Worm (Caenorhabditis elegans): ENCODE results near the gene C06E2.1.

Gene C06E2.1

DNA sequence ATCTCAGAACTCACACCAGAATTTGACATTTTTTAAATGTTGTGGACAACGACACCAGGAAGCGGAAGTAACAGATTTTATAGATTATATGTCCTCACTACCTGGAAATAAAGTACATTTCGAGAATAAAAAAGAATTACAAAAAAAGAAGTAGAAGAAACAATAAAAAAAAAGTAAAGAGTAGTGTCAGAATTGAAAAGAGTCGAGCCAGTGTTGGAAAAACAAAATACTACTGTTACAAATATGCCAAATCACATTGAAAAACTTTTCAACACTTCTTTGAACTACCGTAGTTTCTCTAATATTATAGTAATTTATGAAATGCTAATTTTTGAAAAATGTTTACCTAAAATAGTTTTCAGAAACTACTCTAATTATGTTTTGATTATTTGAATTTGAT is at the start of gene C06E2.1:
C06E2.1 (minus strand) TSS at position 101 of the 400 bp plus-strand sequence.
- no peak for TF ChIP-seq dao-5 (tag; optimal IDR thresholded peaks at IDR 0.05)
- no peak for TF ChIP-seq him-1 (tag; optimal IDR thresholded peaks at IDR 0.05)
- TF ChIP-seq W03F9.2 (tag; optimal IDR thresholded peaks at IDR 0.05) = no peak

ce11 chrX:8921221-8921620 is 46.6 kb upstream of the C06E2.1 start:
- TF ChIP-seq dao-5 (tag; optimal IDR thresholded peaks at IDR 0.05) (no peak), W03F9.2 (tag; optimal IDR thresholded peaks at IDR 0.05) (no peak), him-1 (tag; optimal IDR thresholded peaks at IDR 0.05) (no peak)

- no peak for TF ChIP-seq W03F9.2 (tag; optimal IDR thresholded peaks at IDR 0.05)
- TF ChIP-seq dao-5 (tag; optimal IDR thresholded peaks at IDR 0.05) = no peak
These were observed 44.7 kb upstream of the C06E2.1 start, which contains the start of gene nlp-14 for ce11 chrX:8919323-8919722. Gene nlp-14 (minus strand): TSS chrX:8919423.

- TF ChIP-seq him-1 (tag; optimal IDR thresholded peaks at IDR 0.05) (no peak), W03F9.2 (tag; optimal IDR thresholded peaks at IDR 0.05) (no peak), dao-5 (tag; optimal IDR thresholded peaks at IDR 0.05) (no peak)
These were observed 44.1 kb upstream of the C06E2.1 start for ce11 chrX:8918792-8919191.

- TF ChIP-seq him-1 (tag; optimal IDR thresholded peaks at IDR 0.05) (no peak), W03F9.2 (tag; optimal IDR thresholded peaks at IDR 0.05) (no peak), dao-5 (tag; optimal IDR thresholded peaks at IDR 0.05) (no peak)
These were observed 43.1 kb upstream of the C06E2.1 start for ce11 chrX:8917730-8918129.

- TF ChIP-seq him-1 (tag; optimal IDR thresholded peaks at IDR 0.05) (no peak), W03F9.2 (tag; optimal IDR thresholded peaks at IDR 0.05) (no peak), dao-5 (tag; optimal IDR thresholded peaks at IDR 0.05) (no peak)
These were observed 36.4 kb upstream of the C06E2.1 start, which contains the start of gene cyn-8 for ce11 chrX:8911077-8911476. Gene cyn-8 (plus strand): TSS chrX:8911293.

DNA sequence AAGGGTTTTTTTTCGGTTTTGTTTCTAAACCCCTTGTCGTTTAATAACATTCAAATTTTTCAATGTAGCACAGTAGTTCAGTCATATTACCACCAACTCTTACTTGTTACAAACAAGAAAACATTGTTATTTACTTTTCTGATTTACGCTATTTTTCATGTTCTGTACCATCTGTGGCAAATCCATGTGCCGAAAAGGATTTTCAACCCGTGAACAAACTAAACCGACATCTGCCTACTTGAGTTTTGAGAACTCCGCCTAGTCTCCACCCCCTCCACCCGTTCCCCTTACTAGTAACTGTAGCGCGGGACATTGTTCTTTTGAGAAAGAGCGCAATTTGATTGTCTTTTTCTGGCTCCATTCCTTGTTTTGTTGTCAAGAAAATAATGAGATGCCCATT is 30.4 kb upstream of the C06E2.1 start, which contains the start of gene ensh-1:
ensh-1 (plus strand) TSS at position 301 of the 400 bp plus-strand sequence.
- no peak for TF ChIP-seq W03F9.2 (tag; optimal IDR thresholded peaks at IDR 0.05)
- no peak for TF ChIP-seq dao-5 (tag; optimal IDR thresholded peaks at IDR 0.05)
- no peak for TF ChIP-seq him-1 (tag; optimal IDR thresholded peaks at IDR 0.05)

DNA sequence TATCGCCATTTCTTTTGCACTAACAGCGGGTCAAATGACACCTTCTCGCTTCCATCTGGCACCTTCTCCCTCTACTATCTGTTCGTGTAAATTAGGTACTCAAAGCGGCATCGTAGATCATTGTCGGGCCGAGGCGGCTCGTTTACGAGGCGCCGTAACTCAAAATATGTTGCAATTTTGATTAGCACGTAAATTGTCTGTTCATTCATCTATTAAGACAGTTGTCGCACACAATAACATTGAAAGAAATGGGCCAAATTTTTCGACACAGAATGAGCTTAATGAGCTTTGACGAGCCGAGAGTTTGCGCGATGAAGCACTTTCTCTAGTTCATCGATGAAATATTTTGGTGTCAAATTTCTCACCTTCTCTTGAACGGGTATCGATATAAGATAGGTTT is 28.3 kb upstream of the C06E2.1 start:
- TF ChIP-seq dao-5 (tag; optimal IDR thresholded peaks at IDR 0.05) = no peak
- no peak for TF ChIP-seq him-1 (tag; optimal IDR thresholded peaks at IDR 0.05)

DNA sequence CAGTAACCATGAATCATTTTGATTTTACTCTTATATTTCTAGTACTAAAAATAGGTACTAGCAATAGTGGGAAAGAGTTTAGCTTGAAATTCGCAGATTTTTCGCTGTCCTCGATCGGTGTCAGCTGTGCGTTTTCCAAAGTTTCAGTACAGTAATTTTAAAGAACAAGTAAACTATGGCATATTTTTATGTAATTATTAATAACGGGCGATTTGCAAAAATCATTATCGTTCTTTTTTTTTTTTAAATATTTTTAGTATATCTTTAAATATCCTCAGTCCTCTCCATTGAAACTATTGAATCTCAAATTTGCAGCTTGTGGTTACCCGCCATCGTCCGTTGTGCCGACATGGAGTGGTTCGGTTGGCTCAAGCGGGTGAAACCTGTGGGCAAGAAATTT is 18.2 kb upstream of the C06E2.1 start, which contains the start of gene C13E3.1:
C13E3.1 (plus strand) TSS at position 301 of the 400 bp plus-strand sequence.
- no peak for TF ChIP-seq dao-5 (tag; optimal IDR thresholded peaks at IDR 0.05)
- no peak for TF ChIP-seq W03F9.2 (tag; optimal IDR thresholded peaks at IDR 0.05)
- TF ChIP-seq him-1 (tag; optimal IDR thresholded peaks at IDR 0.05) = no peak

DNA sequence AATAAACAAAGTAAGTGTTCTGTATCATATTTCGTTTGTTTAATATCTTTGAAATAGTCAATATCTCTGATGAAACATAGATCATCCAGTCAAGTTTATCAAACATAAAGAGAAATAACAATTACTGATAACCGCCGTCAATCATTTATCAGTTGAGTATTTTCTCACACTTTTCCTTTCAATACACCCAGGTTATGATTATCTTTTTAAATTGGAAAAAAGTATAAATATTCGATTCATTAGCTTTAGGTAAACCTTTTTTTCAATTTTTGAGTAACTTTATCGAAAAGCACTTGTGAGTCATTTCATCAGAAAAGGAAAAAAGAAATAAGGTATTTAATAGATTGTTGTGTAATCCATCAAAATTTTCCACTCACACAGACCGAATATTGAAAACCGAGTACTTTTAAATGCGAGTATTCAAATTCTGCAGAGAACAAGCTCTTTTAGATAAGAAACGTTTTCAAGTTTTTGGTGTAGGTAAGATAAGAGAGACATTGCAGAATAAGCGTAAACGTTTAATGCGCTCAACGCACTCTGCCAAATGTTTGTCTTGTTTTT is 16.8 kb upstream of the C06E2.1 start:
- no peak for TF ChIP-seq W03F9.2 (tag; optimal IDR thresholded peaks at IDR 0.05)
- no peak for TF ChIP-seq him-1 (tag; optimal IDR thresholded peaks at IDR 0.05)
- TF ChIP-seq dao-5 (tag; optimal IDR thresholded peaks at IDR 0.05) = no peak

DNA sequence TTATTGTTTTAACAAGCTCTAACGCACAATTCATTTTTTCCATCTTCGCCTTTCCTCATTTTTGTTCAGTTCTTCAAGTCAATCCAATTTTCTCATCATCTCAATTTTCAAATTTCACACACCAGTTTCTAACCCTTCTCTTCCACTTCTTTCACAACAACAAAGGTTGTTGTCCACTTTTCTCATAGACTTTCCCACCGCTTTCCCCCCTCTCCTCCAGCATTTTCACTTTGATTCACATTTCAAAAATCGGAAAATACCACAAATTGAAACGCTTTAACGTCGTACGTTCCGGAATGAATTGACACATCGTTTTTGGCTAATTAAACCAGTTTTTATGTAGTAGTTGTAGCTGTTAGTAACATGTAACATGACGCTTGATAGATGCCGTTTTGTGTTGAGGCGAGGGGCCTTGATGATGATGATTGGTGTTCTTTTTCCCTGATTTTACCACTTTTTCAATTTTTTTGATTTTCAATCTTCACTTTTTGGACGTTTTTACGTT is 15.7 kb upstream of the C06E2.1 start:
- TF ChIP-seq dao-5 (tag; optimal IDR thresholded peaks at IDR 0.05) = no peak
- no peak for TF ChIP-seq him-1 (tag; optimal IDR thresholded peaks at IDR 0.05)
- no peak for TF ChIP-seq W03F9.2 (tag; optimal IDR thresholded peaks at IDR 0.05)

- TF ChIP-seq dao-5 (tag; optimal IDR thresholded peaks at IDR 0.05) = no peak
- no peak for TF ChIP-seq him-1 (tag; optimal IDR thresholded peaks at IDR 0.05)
- TF ChIP-seq W03F9.2 (tag; optimal IDR thresholded peaks at IDR 0.05) = no peak
These were observed 14.2 kb upstream of the C06E2.1 start for ce11 chrX:8888835-8889234.

- TF ChIP-seq him-1 (tag; optimal IDR thresholded peaks at IDR 0.05) (no peak), W03F9.2 (tag; optimal IDR thresholded peaks at IDR 0.05) (no peak), dao-5 (tag; optimal IDR thresholded peaks at IDR 0.05) (no peak)
These were observed 7.5 kb upstream of the C06E2.1 start for ce11 chrX:8882162-8882561.

DNA sequence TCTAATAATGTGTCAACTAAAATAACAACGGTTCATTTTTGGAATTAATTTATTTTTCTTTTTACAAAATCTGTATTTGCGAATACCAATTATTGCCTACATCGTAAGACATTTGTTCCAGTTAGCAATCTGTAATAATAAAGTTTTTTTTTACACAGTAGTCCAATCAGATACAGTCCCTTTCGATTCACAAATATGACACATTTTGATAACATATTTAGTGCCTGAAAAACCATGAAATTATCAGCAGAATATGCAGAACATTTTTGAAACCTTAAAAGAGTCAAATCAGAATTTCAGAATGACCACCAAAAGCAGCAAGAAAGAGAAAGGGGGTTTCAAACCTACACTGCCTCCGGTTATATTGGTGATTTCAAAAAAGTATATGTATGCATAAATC is 4.7 kb upstream of the C06E2.1 start, which contains the start of gene C06E2.2:
C06E2.2 (plus strand) TSS at position 301 of the 400 bp plus-strand sequence.
- no peak for TF ChIP-seq dao-5 (tag; optimal IDR thresholded peaks at IDR 0.05)
- no peak for TF ChIP-seq W03F9.2 (tag; optimal IDR thresholded peaks at IDR 0.05)
- no peak for TF ChIP-seq him-1 (tag; optimal IDR thresholded peaks at IDR 0.05)

DNA sequence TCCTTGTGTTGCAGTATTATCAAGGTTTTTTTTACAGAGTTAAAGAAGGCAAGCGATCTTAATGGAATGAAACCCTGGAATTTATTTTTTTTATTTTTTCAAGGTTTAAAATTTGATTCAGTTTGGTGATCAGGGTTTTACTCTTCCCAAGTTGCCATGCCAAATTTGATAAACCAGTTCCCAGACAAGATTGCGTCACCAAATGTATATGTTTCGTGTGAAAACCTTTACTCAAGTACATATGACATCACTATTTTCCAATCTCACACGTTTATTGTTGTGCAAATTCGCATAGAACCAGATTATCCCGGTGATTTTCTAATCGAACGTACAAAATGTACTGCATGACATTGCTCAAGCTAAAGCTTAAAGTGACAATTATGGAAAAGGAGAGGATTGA is 4.1 kb upstream of the C06E2.1 start:
- TF ChIP-seq him-1 (tag; optimal IDR thresholded peaks at IDR 0.05) (no peak), W03F9.2 (tag; optimal IDR thresholded peaks at IDR 0.05) (no peak), dao-5 (tag; optimal IDR thresholded peaks at IDR 0.05) (no peak)

Data from whole organism, L4/young adult.